Worm (Caenorhabditis elegans) whole organism, late embryonic: ENCODE data around the gene srx-54.

Source experiments
- C38D4.7 ChIP-seq: fragments of 200-800 bp; sonication (Bioruptor generic); optimal IDR thresholded peaks from 2 replicates; lab custom pipeline; 2018; ENCODE audit warnings: mild to moderate bottlenecking, missing genetic modification characterization, moderate library complexity, missing compliant biosample characterization
- K02D7.2 ChIP-seq: sonication (generic microtip); optimal IDR thresholded peaks from 2 replicates; lab custom pipeline; 2017; ENCODE audit warnings: mild to moderate bottlenecking, missing genetic modification characterization, missing compliant biosample characterization
- K09A11.1 ChIP-seq: sonication (generic microtip); optimal IDR thresholded peaks from 2 replicates; lab custom pipeline; 2017; ENCODE audit warnings: antibody characterized with exemption, mild to moderate bottlenecking, missing genetic modification characterization, missing compliant biosample characterization; ENCODE audit not compliant: insufficient read depth
- T23F11.4 ChIP-seq: fragments of 200-800 bp; sonication (Bioruptor generic); optimal IDR thresholded peaks from 2 replicates; lab custom pipeline; 2018; ENCODE audit warnings: mild to moderate bottlenecking, missing genetic modification characterization, missing compliant biosample characterization
- Y22D7AL.16 ChIP-seq: sonication (generic microtip); optimal IDR thresholded peaks from 2 replicates; lab custom pipeline; 2016; ENCODE audit warnings: missing genetic modification characterization, missing compliant biosample characterization
- ama-1 ChIP-seq: fragments of 150-350 bp; optimal IDR thresholded peaks from 2 replicates; lab custom pipeline; 2014
- ceh-14 ChIP-seq: sonication (generic microtip); optimal IDR thresholded peaks from 2 replicates; lab custom pipeline; 2016; ENCODE audit warnings: missing genotype, missing genetic modification characterization, missing compliant biosample characterization
- ceh-18 ChIP-seq: sonication (generic microtip); optimal IDR thresholded peaks from 2 replicates; lab custom pipeline; 2016; ENCODE audit warnings: missing genetic modification characterization, missing compliant biosample characterization
- ceh-19 ChIP-seq: fragments of 200-800 bp; sonication (Bioruptor generic); optimal IDR thresholded peaks from 2 replicates; lab custom pipeline; 2018; ENCODE audit warnings: mild to moderate bottlenecking, missing genetic modification characterization, missing compliant biosample characterization
- ceh-22 ChIP-seq: sonication (generic microtip); optimal IDR thresholded peaks from 2 replicates; lab custom pipeline; 2017; ENCODE audit warnings: missing biosample characterization, missing genetic modification characterization
- ceh-30 ChIP-seq: fragments of 150-350 bp; optimal IDR thresholded peaks from 2 replicates; lab custom pipeline; 2014; ENCODE audit warnings: missing biosample characterization, missing genetic modification characterization
- ceh-31 ChIP-seq: sonication (generic microtip); optimal IDR thresholded peaks from 2 replicates; lab custom pipeline; 2016; ENCODE audit warnings: missing genetic modification characterization, missing compliant biosample characterization
- ceh-45 ChIP-seq: fragments of 200-800 bp; sonication (Bioruptor generic); IDR thresholded peaks from 2 replicates; pipeline ENCODE4 v1.3.6; 2022; ENCODE audit warnings: missing genetic modification reagents, missing genetic modification characterization, missing compliant biosample characterization
- ceh-48 ChIP-seq: sonication (generic microtip); optimal IDR thresholded peaks from 2 replicates; lab custom pipeline; 2016; ENCODE audit warnings: missing genetic modification characterization, inconsistent platforms, missing compliant biosample characterization
- ceh-9 ChIP-seq: sonication (generic microtip); optimal IDR thresholded peaks from 2 replicates; lab custom pipeline; 2016; ENCODE audit warnings: mild to moderate bottlenecking, missing genetic modification characterization, inconsistent platforms, missing compliant biosample characterization
- che-1 ChIP-seq: sonication (generic microtip); optimal IDR thresholded peaks from 2 replicates; lab custom pipeline; 2016; ENCODE audit warnings: mild to moderate bottlenecking, missing genetic modification characterization, missing compliant biosample characterization
- dve-1 ChIP-seq: sonication (generic microtip); optimal IDR thresholded peaks from 2 replicates; lab custom pipeline; 2017; ENCODE audit warnings: antibody characterized with exemption, mild to moderate bottlenecking, missing genetic modification characterization, missing compliant biosample characterization
- elt-4 ChIP-seq: sonication (generic microtip); optimal IDR thresholded peaks from 2 replicates; lab custom pipeline; 2016; ENCODE audit warnings: missing genetic modification characterization, missing compliant biosample characterization
- fax-1 ChIP-seq: sonication (generic microtip); optimal IDR thresholded peaks from 2 replicates; lab custom pipeline; 2016; ENCODE audit warnings: missing genotype, missing genetic modification characterization, missing compliant biosample characterization
- fkh-10 ChIP-seq: fragments of 150-350 bp; optimal IDR thresholded peaks from 2 replicates; lab custom pipeline; 2014; ENCODE audit warnings: missing biosample characterization, missing genetic modification reagents, missing genetic modification characterization
- fkh-6 ChIP-seq: sonication (generic microtip); optimal IDR thresholded peaks from 2 replicates; lab custom pipeline; 2016; ENCODE audit warnings: missing genetic modification characterization, missing compliant biosample characterization
- gmeb-2 ChIP-seq: sonication (generic microtip); optimal IDR thresholded peaks from 2 replicates; lab custom pipeline; 2016; ENCODE audit warnings: missing genetic modification characterization, inconsistent platforms, missing compliant biosample characterization
- hlh-15 ChIP-seq: sonication (generic microtip); optimal IDR thresholded peaks from 2 replicates; lab custom pipeline; 2016; ENCODE audit warnings: missing genetic modification characterization, missing compliant biosample characterization
- hlh-30 ChIP-seq: sonication (generic microtip); optimal IDR thresholded peaks from 2 replicates; lab custom pipeline; 2017; ENCODE audit warnings: antibody characterized with exemption, missing genetic modification characterization, missing compliant biosample characterization; ENCODE audit not compliant: insufficient read depth
- hlh-6 ChIP-seq: sonication (generic microtip); optimal IDR thresholded peaks from 2 replicates; lab custom pipeline; 2016; ENCODE audit warnings: missing genotype, missing genetic modification characterization, missing compliant biosample characterization
- hlh-8 ChIP-seq: sonication (generic microtip); optimal IDR thresholded peaks from 2 replicates; lab custom pipeline; 2016; ENCODE audit warnings: missing genotype, missing genetic modification characterization, missing compliant biosample characterization
- lim-6 ChIP-seq: sonication (generic microtip); optimal IDR thresholded peaks from 2 replicates; lab custom pipeline; 2016; ENCODE audit warnings: missing genetic modification characterization, missing compliant biosample characterization
- madf-2 ChIP-seq: sonication (generic microtip); optimal IDR thresholded peaks from 2 replicates; lab custom pipeline; 2017; ENCODE audit warnings: missing genetic modification characterization, missing compliant biosample characterization
- nhr-11 ChIP-seq: fragments of 150-350 bp; optimal IDR thresholded peaks from 2 replicates; lab custom pipeline; 2014; ENCODE audit warnings: missing biosample characterization, missing genetic modification characterization
- nhr-232 ChIP-seq: sonication (generic microtip); optimal IDR thresholded peaks from 2 replicates; lab custom pipeline; 2016; ENCODE audit warnings: missing genetic modification characterization, missing compliant biosample characterization
- npax-4 ChIP-seq: sonication (generic microtip); optimal IDR thresholded peaks from 2 replicates; lab custom pipeline; 2016; ENCODE audit warnings: missing genetic modification characterization, missing compliant biosample characterization
- odd-2 ChIP-seq: sonication (generic microtip); optimal IDR thresholded peaks from 2 replicates; lab custom pipeline; 2017; ENCODE audit warnings: antibody characterized with exemption, mild to moderate bottlenecking, missing genetic modification characterization, missing compliant biosample characterization
- pag-3 ChIP-seq: sonication (generic microtip); optimal IDR thresholded peaks from 2 replicates; lab custom pipeline; 2016; ENCODE audit warnings: missing compliant biosample characterization, missing genetic modification characterization, borderline replicate concordance
- pha-2 ChIP-seq: sonication (generic microtip); optimal IDR thresholded peaks from 2 replicates; lab custom pipeline; 2017; ENCODE audit warnings: mild to moderate bottlenecking, missing genetic modification characterization, missing compliant biosample characterization
- pros-1 ChIP-seq: fragments of 150-350 bp; optimal IDR thresholded peaks from 2 replicates; lab custom pipeline; 2014; ENCODE audit warnings: missing biosample characterization, missing genetic modification reagents, missing genetic modification characterization
- ref-2 ChIP-seq: sonication (generic microtip); optimal IDR thresholded peaks from 2 replicates; lab custom pipeline; 2016; ENCODE audit warnings: missing genetic modification characterization, missing compliant biosample characterization
- rnt-1 ChIP-seq: sonication (generic microtip); optimal IDR thresholded peaks from 2 replicates; lab custom pipeline; 2016; ENCODE audit warnings: missing genetic modification characterization, missing compliant biosample characterization
- sox-4 ChIP-seq: sonication (generic microtip); optimal IDR thresholded peaks from 2 replicates; lab custom pipeline; 2017; ENCODE audit warnings: mild to moderate bottlenecking, missing genetic modification characterization, inconsistent platforms, missing compliant biosample characterization
- syd-9 ChIP-seq: sonication (generic microtip); optimal IDR thresholded peaks from 2 replicates; lab custom pipeline; 2016; ENCODE audit warnings: mild to moderate bottlenecking, missing genetic modification characterization, moderate library complexity, missing compliant biosample characterization
- tbx-2 ChIP-seq: sonication (generic microtip); optimal IDR thresholded peaks from 2 replicates; lab custom pipeline; 2016; ENCODE audit warnings: missing genetic modification characterization, missing compliant biosample characterization
- unc-55 ChIP-seq: sonication (generic microtip); optimal IDR thresholded peaks from 2 replicates; lab custom pipeline; 2017; ENCODE audit warnings: missing biosample characterization, missing genetic modification reagents, missing genetic modification characterization
- zip-5 ChIP-seq: sonication (generic microtip); optimal IDR thresholded peaks from 2 replicates; lab custom pipeline; 2016; ENCODE audit warnings: missing genetic modification characterization, missing compliant biosample characterization
- ztf-16 ChIP-seq: sonication (generic microtip); optimal IDR thresholded peaks from 2 replicates; lab custom pipeline; 2017; ENCODE audit warnings: missing genetic modification characterization, missing compliant biosample characterization

Gene srx-54

ce11 chrV:17000635-17001034, 25.6 kb downstream of the srx-54 start:
- no peak for TF ChIP-seq nhr-232 (tag; lab: Kevin White, UChicago)
- TF ChIP-seq sox-4: no peak
- no peak for TF ChIP-seq dve-1 (tag; lab: Kevin White, UChicago)
- TF ChIP-seq fkh-6: no peak
- TF ChIP-seq ceh-22 (tag; lab: Kevin White, UChicago): no peak
- no peak for TF ChIP-seq Y22D7AL.16 (tag; lab: Kevin White, UChicago)
- no peak for TF ChIP-seq pros-1
- TF ChIP-seq hlh-8 (tag; lab: Kevin White, UChicago): no peak
- TF ChIP-seq odd-2 (tag; lab: Kevin White, UChicago): no peak
- no peak for TF ChIP-seq hlh-6 (tag; lab: Kevin White, UChicago)
- TF ChIP-seq npax-4: no peak
- TF ChIP-seq K02D7.2 (tag; lab: Kevin White, UChicago): no peak
- TF ChIP-seq fax-1 (tag; lab: Kevin White, UChicago): no peak
- no peak for TF ChIP-seq lim-6 (tag; lab: Kevin White, UChicago)
- TF ChIP-seq ceh-14 (tag; lab: Kevin White, UChicago): no peak
- TF ChIP-seq, all 69 proteins: peak for 0

- TF ChIP-seq unc-55 (no peak), ztf-16 (no peak), ceh-19 (GFP tag; lab: Kevin White, UChicago) (no peak), nhr-11 (tag; lab: Kevin White, UChicago) (no peak), che-1 (tag; lab: Kevin White, UChicago) (no peak), madf-2 (no peak), rnt-1 (tag; lab: Kevin White, UChicago) (no peak), hlh-6 (tag; lab: Kevin White, UChicago) (no peak), fkh-10 (GFP tag; lab: Kevin White, UChicago) (no peak), syd-9 (tag; lab: Kevin White, UChicago) (no peak), gmeb-2 (tag; lab: Kevin White, UChicago) (no peak), zip-5 (no peak)
Measured at ce11 chrV:17001167-17001566, 26.1 kb downstream of the srx-54 start, which contains the start of gene sri-9. TSS of gene sri-9 (plus strand) at chrV:17001467.

- TF ChIP-seq ceh-45 (GFP tag; lab: Robert Waterston, UW): no peak
- no peak for TF ChIP-seq gmeb-2 (tag; lab: Kevin White, UChicago)
- TF ChIP-seq T23F11.4 (GFP tag; lab: Kevin White, UChicago): no peak
- TF ChIP-seq tbx-2: no peak
- no peak for TF ChIP-seq rnt-1 (tag; lab: Kevin White, UChicago)
- no peak for TF ChIP-seq nhr-232 (tag; lab: Kevin White, UChicago)
- no peak for TF ChIP-seq hlh-6 (tag; lab: Kevin White, UChicago)
- no peak for TF ChIP-seq ama-1
- no peak for TF ChIP-seq hlh-30
- TF ChIP-seq, all 69 proteins: peak for 0
Measured at ce11 chrV:17005189-17005588, 30.2 kb downstream of the srx-54 start, which contains the start of gene srh-131. TSS of gene srh-131 (plus strand) at chrV:17005489.

- TF ChIP-seq elt-4 (tag; lab: Kevin White, UChicago) (no peak), ama-1 (no peak), gmeb-2 (tag; lab: Kevin White, UChicago) (no peak), ceh-9 (tag; lab: Kevin White, UChicago) (no peak), hlh-30 (no peak), hlh-15 (no peak), hlh-6 (tag; lab: Kevin White, UChicago) (no peak), zip-5 (no peak)
Measured at ce11 chrV:17008302-17008701, 33.3 kb downstream of the srx-54 start, which contains the start of gene sri-69. TSS of gene sri-69 (minus strand) at chrV:17008402.

ce11 chrV:17009342-17010064, 34.5 kb downstream of the srx-54 start, which contains the start of the genes clc-12 and clec-240:
TSS of gene clc-12 (minus strand) at chrV:17009388.
TSS of gene clec-240 (plus strand) at chrV:17010014.
- no peak for TF ChIP-seq pag-3 (tag; lab: Kevin White, UChicago)
- TF ChIP-seq ceh-30: no peak
- no peak for TF ChIP-seq K02D7.2 (tag; lab: Kevin White, UChicago)
- TF ChIP-seq elt-4 (tag; lab: Kevin White, UChicago): no peak
- no peak for TF ChIP-seq K09A11.1 (tag; lab: Kevin White, UChicago)
- TF ChIP-seq ztf-16: no peak
- no peak for TF ChIP-seq ref-2
- no peak for TF ChIP-seq ceh-18 (tag; lab: Kevin White, UChicago)
- TF ChIP-seq dve-1 (tag; lab: Kevin White, UChicago): no peak
- TF ChIP-seq tbx-2: no peak
- TF ChIP-seq pha-2 (tag; lab: Kevin White, UChicago): no peak
- TF ChIP-seq syd-9 (tag; lab: Kevin White, UChicago): no peak
- no peak for TF ChIP-seq C38D4.7 (GFP tag; lab: Kevin White, UChicago)
- TF ChIP-seq fkh-10 (GFP tag; lab: Kevin White, UChicago): no peak
- TF ChIP-seq ceh-31 (tag; lab: Kevin White, UChicago): no peak
- no peak for TF ChIP-seq ceh-48 (tag; lab: Kevin White, UChicago)
- no peak for TF ChIP-seq hlh-6 (tag; lab: Kevin White, UChicago)
